Worm (Caenorhabditis elegans): Measurements from ENCODE around the gene W02B12.16.

W02B12.16 gene

ce11 chrII:11455715-11456114 lies 20.6 kb downstream of the W02B12.16 start:
- TF ChIP-seq nhr-12 (tag; optimal IDR thresholded peaks at IDR 0.05) (no peak), lin-13 (GFP tag; optimal IDR thresholded peaks at IDR 0.05) (no peak), fkh-8 (tag; optimal IDR thresholded peaks at IDR 0.05) (no peak), nhr-11 (tag; optimal IDR thresholded peaks at IDR 0.05) (no peak), egl-13 (tag; optimal IDR thresholded peaks at IDR 0.05) (no peak)

DNA sequence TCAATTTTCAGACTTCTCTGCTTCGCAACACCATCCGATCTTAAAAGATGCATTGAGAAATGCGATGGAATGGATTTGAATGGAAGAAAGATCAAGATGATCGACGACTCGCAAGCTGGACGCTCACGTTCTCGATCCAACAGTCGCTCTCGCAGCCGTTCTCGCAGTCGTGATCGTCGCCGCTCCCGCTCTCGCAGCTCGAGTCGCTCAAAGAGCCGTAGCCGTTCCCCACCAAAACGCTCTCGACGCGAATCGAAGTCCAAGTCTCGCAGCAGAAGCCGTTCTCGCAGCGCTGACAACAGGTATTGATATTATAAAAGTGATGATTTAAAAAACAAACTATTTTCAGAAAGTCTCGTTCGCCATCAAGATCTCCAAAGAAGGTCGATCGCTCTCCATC lies 21.2 kb downstream of the W02B12.16 start:
- 0 out of 2 replicates have a peak, but pooled peaks have one; percentile 6 for TF ChIP-seq grh-1 (GFP tag; IDR thresholded peaks at IDR 0.05)
- TF ChIP-seq nhr-28 (tag; optimal IDR thresholded peaks at IDR 0.05) = no peak
- TF ChIP-seq irx-1 (tag; optimal IDR thresholded peaks at IDR 0.05) = no peak
- no peak for TF ChIP-seq C16A3.4 (tag; optimal IDR thresholded peaks at IDR 0.05)

DNA sequence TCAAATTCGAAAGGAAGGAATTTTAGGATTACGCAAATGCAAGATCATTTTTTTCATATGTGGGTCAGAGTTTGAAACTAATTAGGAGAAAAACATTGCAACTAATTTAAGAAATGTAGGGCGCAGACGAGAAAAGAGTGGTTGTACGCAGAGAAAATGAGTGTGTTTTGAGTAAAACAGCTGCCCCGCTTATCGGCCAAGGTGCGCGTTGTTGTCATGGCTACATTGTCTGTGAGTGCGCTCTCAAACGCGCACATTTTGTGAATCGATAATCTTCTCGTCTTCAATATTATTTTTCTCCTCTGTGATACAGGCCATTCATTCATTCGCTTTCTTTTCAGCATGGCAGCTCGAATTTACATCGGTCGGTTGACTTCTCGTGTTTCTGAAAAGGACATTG lies 22.7 kb downstream of the W02B12.16 start:
- TF ChIP-seq dsc-1 (tag; optimal IDR thresholded peaks at IDR 0.05) (no peak), hpl-2 (GFP tag; optimal IDR thresholded peaks at IDR 0.05) (no peak), hlh-4 (tag; optimal IDR thresholded peaks at IDR 0.05) (no peak), lin-35 (GFP tag; optimal IDR thresholded peaks at IDR 0.05) (peak in 1 of 2 experiments; percentile 4), fkh-8 (tag; optimal IDR thresholded peaks at IDR 0.05) (peak; percentile 98), isw-1 (GFP tag; IDR thresholded peaks at IDR 0.05) (no peak), sup-37 (GFP tag; optimal IDR thresholded peaks at IDR 0.05) (no peak)

DNA sequence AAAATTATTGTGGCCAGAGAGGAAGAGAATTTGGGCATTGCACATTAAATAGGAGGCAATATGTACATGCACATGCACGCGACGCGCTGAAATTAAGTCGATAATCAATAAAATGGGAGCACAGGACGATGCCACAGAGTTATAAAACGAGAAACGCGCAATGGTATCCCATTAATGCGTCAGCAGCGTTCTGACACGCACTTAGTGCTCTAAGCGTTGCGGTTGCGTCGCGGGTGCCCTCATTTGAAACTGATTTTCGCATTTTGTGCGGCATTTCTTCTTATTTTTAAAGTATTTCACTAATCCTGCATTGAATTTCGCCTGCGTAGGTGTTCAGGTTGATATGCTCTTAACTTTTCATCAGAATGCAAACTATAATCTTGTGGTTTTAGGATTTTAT lies 23.3 kb downstream of the W02B12.16 start, which contains the start of gene rsp-1:
Gene rsp-1 (plus strand): TSS at position 338 of the 400 bp plus-strand sequence.
- peak; percentile 84 to 88 (median 87) for TF ChIP-seq dpl-1 (GFP tag; optimal IDR thresholded peaks at IDR 0.05)
- TF ChIP-seq F16B12.6 (tag; optimal IDR thresholded peaks at IDR 0.05) = peak; percentile 69
- TF ChIP-seq alr-1 (tag; optimal IDR thresholded peaks at IDR 0.05; ENCODE audit: borderline replicate concordance) = no peak
- peak; percentile 68 for TF ChIP-seq lir-3 (tag; optimal IDR thresholded peaks at IDR 0.05; ENCODE audit: poor library complexity)
- peak in 1 of 2 experiments; percentile 71 for TF ChIP-seq ztf-11 (tag; optimal IDR thresholded peaks at IDR 0.05)
- peak; percentile 49 for TF ChIP-seq egl-13 (tag; optimal IDR thresholded peaks at IDR 0.05)
- TF ChIP-seq fkh-8 (tag; optimal IDR thresholded peaks at IDR 0.05) = peak; percentile 79
- TF ChIP-seq hpl-2 (GFP tag; optimal IDR thresholded peaks at IDR 0.05) = peak; percentile 80
- TF ChIP-seq ceh-82 (tag; optimal IDR thresholded peaks at IDR 0.05) = peak; percentile 92 to 95 (median 94)
- peak; percentile 84 for TF ChIP-seq ztf-4 (tag; optimal IDR thresholded peaks at IDR 0.05)
- TF ChIP-seq unc-62 (GFP tag; optimal IDR thresholded peaks at IDR 0.05) = no peak
- TF ChIP-seq nhr-237 (tag; optimal IDR thresholded peaks at IDR 0.05) = no peak
- TF ChIP-seq lin-13 (GFP tag; optimal IDR thresholded peaks at IDR 0.05) = peak; percentile 89
- TF ChIP-seq ceh-63 (GFP tag; optimal IDR thresholded peaks at IDR 0.05) = no peak
- peak; percentile 89 for TF ChIP-seq nhr-90 (tag; optimal IDR thresholded peaks at IDR 0.05; ENCODE audit: poor library complexity)
- peak; percentile 17 for TF ChIP-seq aha-1 (tag; optimal IDR thresholded peaks at IDR 0.05)
- TF ChIP-seq tbx-2 (tag; optimal IDR thresholded peaks at IDR 0.05) = peak; percentile 88
- no peak for TF ChIP-seq ceh-90 (tag; optimal IDR thresholded peaks at IDR 0.05)
- no peak for TF ChIP-seq ets-5 (GFP tag; IDR thresholded peaks at IDR 0.05)
- TF ChIP-seq lin-14 (GFP tag; optimal IDR thresholded peaks at IDR 0.05) = peak; percentile 89
- TF ChIP-seq ama-1 (optimal IDR thresholded peaks at IDR 0.05) = no peak
- TF ChIP-seq zag-1 (tag; optimal IDR thresholded peaks at IDR 0.05) = no peak
- peak; percentile 81 for TF ChIP-seq snpc-4 (tag; optimal IDR thresholded peaks at IDR 0.05)
- peak; percentile 13 for TF ChIP-seq mef-2 (tag; optimal IDR thresholded peaks at IDR 0.05)
- peak; percentile 95 for TF ChIP-seq C16A3.4 (tag; optimal IDR thresholded peaks at IDR 0.05)
- TF ChIP-seq lin-39 (tag; optimal IDR thresholded peaks at IDR 0.05) = peak; percentile 42
- no peak for TF ChIP-seq mab-9 (GFP tag; IDR thresholded peaks at IDR 0.05)
- no peak for TF ChIP-seq sptf-1 (tag; optimal IDR thresholded peaks at IDR 0.05)
- TF ChIP-seq isw-1 (GFP tag; IDR thresholded peaks at IDR 0.05) = peak; percentile 87
- no peak for TF ChIP-seq ces-1 (GFP tag; optimal IDR thresholded peaks at IDR 0.05)
- no peak for TF ChIP-seq pqm-1 (tag; optimal IDR thresholded peaks at IDR 0.05)
- TF ChIP-seq nhr-20 (tag; optimal IDR thresholded peaks at IDR 0.05) = peak; percentile 94
- TF ChIP-seq aly-2 (tag; optimal IDR thresholded peaks at IDR 0.05) = peak; percentile 65
- TF ChIP-seq tlp-1 (tag; optimal IDR thresholded peaks at IDR 0.05) = no peak
- TF ChIP-seq unc-30 (tag; optimal IDR thresholded peaks at IDR 0.05) = no peak
- TF ChIP-seq snu-23 (GFP tag; optimal IDR thresholded peaks at IDR 0.05) = peak; percentile 94
- TF ChIP-seq egl-27 (tag; optimal IDR thresholded peaks at IDR 0.05) = no peak
- no peak for TF ChIP-seq nhr-76 (tag; optimal IDR thresholded peaks at IDR 0.05)
